Fruit fly (Drosophila melanogaster): Measurements from ENCODE around the gene CG33223.

CG33223 gene

DNA sequence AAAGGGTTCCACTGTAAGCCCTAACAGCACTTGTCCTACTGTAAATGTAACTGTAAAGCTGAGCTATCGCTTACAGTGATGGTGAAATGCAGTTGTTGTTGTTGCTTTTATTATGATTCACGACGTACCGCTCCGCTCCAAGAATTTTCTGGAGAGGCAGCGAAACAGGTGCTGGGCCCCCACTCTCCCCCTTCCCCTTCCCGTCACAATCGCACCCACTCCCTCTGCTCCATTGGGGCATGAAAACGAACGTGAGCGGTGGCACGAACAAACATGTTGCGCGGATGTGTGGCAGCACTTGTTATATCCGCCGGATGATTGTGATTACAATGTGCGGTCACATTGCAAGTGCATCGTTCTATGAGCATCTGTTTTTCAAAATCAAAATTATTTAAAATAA, 64.2 kb downstream of the CG33223 start (continued):
- TF ChIP-seq wor (GFP tag; IDR thresholded peaks at IDR 0.05) (no peak), Trl (optimal IDR thresholded peaks at IDR 0.05) (peak in 1 of 2 experiments; percentile 8), Trl (GFP tag; optimal IDR thresholded peaks at IDR 0.05) (no peak), nom (GFP tag; optimal IDR thresholded peaks at IDR 0.05) (peak; percentile 52), Dref (GFP tag; IDR thresholded peaks at IDR 0.05) (no peak), CG2889 (GFP tag; IDR thresholded peaks at IDR 0.05) (no peak), gfzf (GFP tag; optimal IDR thresholded peaks at IDR 0.05) (peak; percentile 28), stwl (tag; optimal IDR thresholded peaks at IDR 0.05) (peak; percentile 51), CG13775 (GFP tag; optimal IDR thresholded peaks at IDR 0.05) (peak; percentile 58), CG5180 (GFP tag; optimal IDR thresholded peaks at IDR 0.05) (peak; percentile 66), HLHmδ (GFP tag; optimal IDR thresholded peaks at IDR 0.05) (peak; percentile 72), pfk (GFP tag; optimal IDR thresholded peaks at IDR 0.05) (peak; percentile 4), cg (GFP tag; optimal IDR thresholded peaks at IDR 0.05) (no peak), Oli (tag; optimal IDR thresholded peaks at IDR 0.05) (no peak), h (optimal IDR thresholded peaks at IDR 0.05) (no peak), CG18619 (GFP tag; optimal IDR thresholded peaks at IDR 0.05) (no peak)

DNA sequence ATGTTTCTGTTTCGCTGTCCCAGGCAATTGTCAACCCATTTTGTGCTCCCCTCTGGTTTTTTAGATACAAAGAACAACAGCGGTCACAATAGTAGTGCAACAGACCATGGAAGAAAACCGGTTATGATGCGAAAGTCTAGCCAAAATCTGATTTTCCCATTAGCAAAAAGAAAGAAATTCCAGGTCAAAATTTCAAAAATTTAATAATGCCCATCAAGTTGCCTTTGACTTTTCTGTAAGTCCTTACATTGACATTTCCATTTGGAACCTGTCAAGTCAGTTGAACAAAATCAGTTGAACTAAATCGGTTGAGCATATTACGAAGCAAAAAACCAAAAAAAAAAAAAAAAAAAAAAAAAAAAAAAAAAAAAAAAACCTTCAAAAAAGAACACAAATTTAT, 66.7 kb downstream of the CG33223 start:
- TF ChIP-seq zfh1 (GFP tag; IDR thresholded peaks at IDR 0.05) (0 out of 3 replicates have a peak, but pooled peaks have one; percentile 30), Atf6 (GFP tag; IDR thresholded peaks at IDR 0.05) (no peak), esg (GFP tag; conservative IDR thresholded peaks at IDR 0.05) (0 out of 2 replicates have a peak, but pooled peaks have one; percentile 8), bab2 (GFP tag; optimal IDR thresholded peaks at IDR 0.05) (peak; percentile 32), CG15601 (tag; optimal IDR thresholded peaks at IDR 0.05) (no peak), CG2678 (tag; optimal IDR thresholded peaks at IDR 0.05) (peak; percentile 48), CG18011 (GFP tag; optimal IDR thresholded peaks at IDR 0.05) (no peak), lilli (GFP tag; optimal IDR thresholded peaks at IDR 0.05) (peak; percentile 13), Dll (GFP tag; IDR thresholded peaks at IDR 0.05; ENCODE audit: partially characterized antibody) (no peak), cas (GFP tag; IDR thresholded peaks at IDR 0.05) (no peak), cad (GFP tag; optimal IDR thresholded peaks at IDR 0.05) (no peak), Ptx1 (GFP tag; IDR thresholded peaks at IDR 0.05) (0 out of 2 replicates have a peak, but pooled peaks have one; percentile 12), gem (tag; optimal IDR thresholded peaks at IDR 0.05) (peak; percentile 34), Neu2 (GFP tag; optimal IDR thresholded peaks at IDR 0.05; ENCODE audit: borderline replicate concordance) (no peak), Meics (GFP tag; optimal IDR thresholded peaks at IDR 0.05) (no peak), mam (GFP tag; optimal IDR thresholded peaks at IDR 0.05) (peak; percentile 11), CG17359 (tag; optimal IDR thresholded peaks at IDR 0.05) (peak; percentile 38), trh (GFP tag; optimal IDR thresholded peaks at IDR 0.05) (no peak), CG12155 (GFP tag; optimal IDR thresholded peaks at IDR 0.05) (no peak), BEAF-32 (GFP tag; optimal IDR thresholded peaks at IDR 0.05) (no peak), pum (GFP tag; optimal IDR thresholded peaks at IDR 0.05) (peak; percentile 27), CG11560 (tag; IDR thresholded peaks at IDR 0.05) (no peak), ham (GFP tag; IDR thresholded peaks at IDR 0.05) (no peak), Deaf1 (tag; optimal IDR thresholded peaks at IDR 0.05) (no peak), CG1603 (tag; optimal IDR thresholded peaks at IDR 0.05) (no peak), Spps (tag; optimal IDR thresholded peaks at IDR 0.05) (no peak), Blimp-1 (GFP tag; optimal IDR thresholded peaks at IDR 0.05) (no peak), YL-1 (GFP tag; optimal IDR thresholded peaks at IDR 0.05) (no peak), gcm (GFP tag; optimal IDR thresholded peaks at IDR 0.05) (no peak), CG6854 (GFP tag; optimal IDR thresholded peaks at IDR 0.05) (no peak), fd3F (GFP tag; optimal IDR thresholded peaks at IDR 0.05) (no peak), CG18262 (tag; optimal IDR thresholded peaks at IDR 0.05) (peak; percentile 6), CG3281 (GFP tag; optimal IDR thresholded peaks at IDR 0.05) (peak; percentile 8), chinmo (GFP tag; IDR thresholded peaks at IDR 0.05; ENCODE audit: partially characterized antibody) (no peak), Sox102F (GFP tag; optimal IDR thresholded peaks at IDR 0.05) (no peak)
